Fruit fly (Drosophila melanogaster) whole organism, prepupa: ENCODE data around the gene yellow-k.

Source experiments
- Blimp-1 ChIP-seq: fragments of 200-800 bp; sonication (Bioruptor generic); optimal IDR thresholded peaks from 3 replicates; lab custom pipeline; 2017; ENCODE audit warnings: missing biosample characterization, missing genetic modification characterization, mild to moderate bottlenecking, moderate library complexity, missing genetic modification reagents
- CG11294 ChIP-seq: fragments of 200-800 bp; sonication (Bioruptor generic); IDR thresholded peaks from 2 replicates; pipeline ENCODE4 v1.3.6; 2022; ENCODE audit warnings: missing biosample characterization, missing genetic modification characterization
- CG11762 ChIP-seq: fragments of 200-800 bp; sonication (Bioruptor generic); optimal IDR thresholded peaks from 3 replicates; lab custom pipeline; 2016; ENCODE audit warnings: missing biosample characterization, missing genetic modification characterization; ENCODE audit not compliant: insufficient read depth
- CG11902 ChIP-seq: fragments of 200-800 bp; sonication (Bioruptor generic); optimal IDR thresholded peaks from 3 replicates; lab custom pipeline; 2016; ENCODE audit warnings: missing biosample characterization, missing genetic modification characterization
- CG15336 ChIP-seq: fragments of 200-800 bp; sonication (Bioruptor generic); IDR thresholded peaks from 2 replicates; pipeline ENCODE4 v1.3.6; 2022; ENCODE audit warnings: missing biosample characterization, missing genetic modification characterization
- CG3032 ChIP-seq: fragments of 200-800 bp; optimal IDR thresholded peaks from 2 replicates; lab custom pipeline; 2019; ENCODE audit warnings: missing biosample characterization, mild to moderate bottlenecking, missing genetic modification characterization, moderate library complexity
- CG31627 ChIP-seq: fragments of 200-800 bp; sonication (Bioruptor generic); optimal IDR thresholded peaks from 3 replicates; lab custom pipeline; 2016; ENCODE audit warnings: missing biosample characterization, missing genetic modification characterization
- CG34406 ChIP-seq: fragments of 200-800 bp; sonication (Bioruptor generic); optimal IDR thresholded peaks from 3 replicates; lab custom pipeline; 2016; ENCODE audit warnings: missing biosample characterization, missing genetic modification characterization
- CG3919 ChIP-seq: fragments of 200-800 bp; sonication (Bioruptor generic); optimal IDR thresholded peaks from 3 replicates; lab custom pipeline; 2016; ENCODE audit warnings: missing biosample characterization, missing genetic modification characterization
- CG4318 ChIP-seq: fragments of 200-800 bp; sonication (Bioruptor generic); optimal IDR thresholded peaks from 3 replicates; lab custom pipeline; 2017; ENCODE audit warnings: missing biosample characterization, mild to moderate bottlenecking, missing genetic modification characterization
- CG6163 ChIP-seq: fragments of 200-800 bp; sonication (Bioruptor generic); IDR thresholded peaks from 3 replicates; pipeline ENCODE4 v1.3.6; 2022; ENCODE audit warnings: missing biosample characterization, missing genetic modification characterization
- CG6276 ChIP-seq: fragments of 200-800 bp; sonication (Bioruptor generic); optimal IDR thresholded peaks from 2 replicates; lab custom pipeline; 2017; ENCODE audit warnings: missing biosample characterization, mild to moderate bottlenecking, missing genetic modification characterization
- CG6792 ChIP-seq: fragments of 200-800 bp; sonication (Bioruptor generic); optimal IDR thresholded peaks from 3 replicates; lab custom pipeline; 2016; ENCODE audit warnings: missing biosample characterization, missing genetic modification characterization
- CG6808 ChIP-seq: fragments of 200-800 bp; sonication (Bioruptor generic); optimal IDR thresholded peaks from 3 replicates; lab custom pipeline; 2017; ENCODE audit warnings: missing biosample characterization, missing genetic modification characterization, mild to moderate bottlenecking, moderate library complexity, missing genetic modification reagents
- CG6854 ChIP-seq: fragments of 200-800 bp; sonication (Bioruptor generic); optimal IDR thresholded peaks from 2 replicates; lab custom pipeline; 2017; ENCODE audit warnings: missing biosample characterization, mild to moderate bottlenecking, missing genetic modification characterization
- CG7368 ChIP-seq: fragments of 200-800 bp; sonication (Bioruptor generic); optimal IDR thresholded peaks from 3 replicates; lab custom pipeline; 2016; ENCODE audit warnings: missing biosample characterization, missing genetic modification characterization
- CG8119 ChIP-seq: fragments of 200-800 bp; sonication (Bioruptor generic); IDR thresholded peaks from 3 replicates; pipeline ENCODE4 v1.3.6; 2022; ENCODE audit warnings: missing biosample characterization, missing genetic modification characterization
- CG8319 ChIP-seq: fragments of 200-800 bp; sonication (Bioruptor generic); optimal IDR thresholded peaks from 3 replicates; lab custom pipeline; 2016; ENCODE audit warnings: missing biosample characterization, missing genetic modification characterization
- CG9139 ChIP-seq: fragments of 200-800 bp; sonication (Bioruptor generic); optimal IDR thresholded peaks from 3 replicates; lab custom pipeline; 2017; ENCODE audit warnings: missing biosample characterization, mild to moderate bottlenecking, missing genetic modification characterization
- Eip75B ChIP-seq: fragments of 200-800 bp; sonication (Bioruptor generic); optimal IDR thresholded peaks from 3 replicates; lab custom pipeline; 2016; ENCODE audit warnings: missing biosample characterization, missing genetic modification characterization
- Eip78C ChIP-seq: fragments of 200-800 bp; sonication (Bioruptor generic); peaks from one replicate; lab custom pipeline; 2016; ENCODE audit warnings: missing biosample characterization, missing genetic modification characterization
- Ets21C ChIP-seq: fragments of 200-800 bp; sonication (Bioruptor generic); optimal IDR thresholded peaks from 3 replicates; lab custom pipeline; 2016; ENCODE audit warnings: missing biosample characterization, missing genetic modification characterization
- Gug ChIP-seq: fragments of 200-800 bp; sonication (Bioruptor generic); IDR thresholded peaks from 2 replicates; pipeline ENCODE4 v1.3.6; 2022; ENCODE audit warnings: missing biosample characterization, missing genetic modification characterization
- Hr39 ChIP-seq: fragments of 200-800 bp; sonication (Bioruptor generic); optimal IDR thresholded peaks from 2 replicates; lab custom pipeline; 2016; ENCODE audit warnings: missing biosample characterization, missing genetic modification characterization
- Hr4 ChIP-seq: fragments of 200-800 bp; sonication (Bioruptor generic); optimal IDR thresholded peaks from 3 replicates; lab custom pipeline; 2016; ENCODE audit warnings: missing biosample characterization, missing genetic modification characterization
- Smox ChIP-seq: fragments of 200-800 bp; sonication (Bioruptor generic); optimal IDR thresholded peaks from 3 replicates; lab custom pipeline; 2016; ENCODE audit warnings: missing biosample characterization, missing genetic modification characterization
- Sox14 ChIP-seq: fragments of 200-800 bp; sonication (Bioruptor generic); optimal IDR thresholded peaks from 3 replicates; lab custom pipeline; 2016; ENCODE audit warnings: missing biosample characterization, missing genetic modification characterization
- Sox15 ChIP-seq: fragments of 200-800 bp; sonication (Bioruptor generic); optimal IDR thresholded peaks from 3 replicates; lab custom pipeline; 2016; ENCODE audit warnings: missing biosample characterization, missing genetic modification characterization
- acj6 ChIP-seq: fragments of 200-800 bp; sonication (Bioruptor generic); optimal IDR thresholded peaks from 3 replicates; lab custom pipeline; 2016; ENCODE audit warnings: missing biosample characterization, missing genetic modification characterization
- cyc ChIP-seq: fragments of 200-800 bp; sonication (Bioruptor generic); optimal IDR thresholded peaks from 3 replicates; lab custom pipeline; 2016; ENCODE audit warnings: missing biosample characterization, missing genetic modification characterization
- dac ChIP-seq: fragments of 200-800 bp; sonication (Bioruptor generic); optimal IDR thresholded peaks from 2 replicates; lab custom pipeline; 2017; ENCODE audit warnings: missing biosample characterization, mild to moderate bottlenecking, missing genetic modification characterization
- dsx ChIP-seq: fragments of 200-800 bp; optimal IDR thresholded peaks from 3 replicates; lab custom pipeline; 2019; ENCODE audit warnings: missing biosample characterization, mild to moderate bottlenecking, missing genetic modification characterization, moderate library complexity; ENCODE audit not compliant: poor library complexity, severe bottlenecking
- fd59A ChIP-seq: fragments of 200-800 bp; sonication (Bioruptor generic); optimal IDR thresholded peaks from 2 replicates; lab custom pipeline; 2017; ENCODE audit warnings: missing biosample characterization, mild to moderate bottlenecking, missing genetic modification characterization, missing genetic modification reagents
- fd85E ChIP-seq: fragments of 200-800 bp; sonication (Bioruptor generic); optimal IDR thresholded peaks from 3 replicates; lab custom pipeline; 2016; ENCODE audit warnings: missing biosample characterization, missing genetic modification characterization
- fkh ChIP-seq: fragments of 200-800 bp; sonication (Bioruptor generic); optimal IDR thresholded peaks from 3 replicates; lab custom pipeline; 2017; ENCODE audit warnings: missing biosample characterization, mild to moderate bottlenecking, missing genetic modification characterization, moderate library complexity
- lz ChIP-seq: fragments of 200-800 bp; sonication (Bioruptor generic); optimal IDR thresholded peaks from 3 replicates; lab custom pipeline; 2016; ENCODE audit warnings: missing biosample characterization, missing genetic modification characterization
- pdm3 ChIP-seq: fragments of 200-800 bp; sonication (Bioruptor generic); optimal IDR thresholded peaks from 3 replicates; lab custom pipeline; 2016; ENCODE audit warnings: missing biosample characterization, missing genetic modification characterization
- svp ChIP-seq: fragments of 200-800 bp; sonication (Bioruptor generic); peaks from one replicate; lab custom pipeline; 2016; ENCODE audit warnings: missing biosample characterization, missing genetic modification characterization
- vri ChIP-seq: fragments of 200-800 bp; sonication (Bioruptor generic); optimal IDR thresholded peaks from 3 replicates; lab custom pipeline; 2016; ENCODE audit warnings: missing biosample characterization, mild to moderate bottlenecking, missing genetic modification characterization

Gene yellow-k

dm6 chr3L:15563058-15563850 is 42.8 kb downstream of the yellow-k start, which contains the start of the genes CG7739 and SCCRO (continued):
- TF ChIP-seq CG7368 (GFP tag; lab: Kevin White, UChicago) = no peak
- peak; percentile 59 for TF ChIP-seq CG3032 (tag; lab: Kevin White, UChicago)
- no peak for TF ChIP-seq CG11762 (GFP tag; lab: Kevin White, UChicago)
- no peak for TF ChIP-seq CG6792 (GFP tag; lab: Kevin White, UChicago)
- peak; percentile 17 for TF ChIP-seq lz (GFP tag; lab: Kevin White, UChicago)
- no peak for TF ChIP-seq pdm3
- TF ChIP-seq fd85E = no peak
- TF ChIP-seq Sox15 (GFP tag; lab: Kevin White, UChicago) = no peak
- TF ChIP-seq CG6808 = no peak
- TF ChIP-seq vri (GFP tag; lab: Kevin White, UChicago) = peak; percentile 44
- 0 out of 2 replicates have a peak, but pooled peaks have one; percentile 37 for TF ChIP-seq CG11294 (GFP tag; lab: Robert Waterston, UW)
- peak; percentile 51; the same call in 1 of the 2 replicates for TF ChIP-seq CG15336 (GFP tag; lab: Robert Waterston, UW)
- TF ChIP-seq Hr4 (GFP tag; lab: Kevin White, UChicago) = peak; percentile 30
- TF ChIP-seq dac = no peak
- no peak for TF ChIP-seq fd59A (GFP tag; lab: Kevin White, UChicago)
- TF ChIP-seq CG34406 (GFP tag; lab: Kevin White, UChicago) = peak; percentile 32
- peak; percentile 63 for TF ChIP-seq Gug (GFP tag; lab: Robert Waterston, UW)
- peak; percentile 71 for TF ChIP-seq svp (GFP tag; lab: Kevin White, UChicago)
- no peak for TF ChIP-seq Smox (GFP tag; lab: Kevin White, UChicago)
- no peak for TF ChIP-seq CG8319 (GFP tag; lab: Kevin White, UChicago)
- TF ChIP-seq Ets21C (GFP tag; lab: Kevin White, UChicago) = no peak
- TF ChIP-seq fkh (GFP tag; lab: Kevin White, UChicago) = peak; percentile 42
- TF ChIP-seq CG4318 (GFP tag; lab: Kevin White, UChicago) = no peak
- peak; percentile 33 for TF ChIP-seq acj6 (GFP tag; lab: Kevin White, UChicago)
- TF ChIP-seq CG31627 (GFP tag; lab: Kevin White, UChicago) = peak; percentile 38
- peak; percentile 51; the same call in 2 of the 3 replicates for TF ChIP-seq CG6163 (GFP tag; lab: Robert Waterston, UW)
- TF ChIP-seq CG6854 (GFP tag; lab: Kevin White, UChicago) = no peak
- peak; percentile 23 for TF ChIP-seq cyc (GFP tag; lab: Kevin White, UChicago)
- peak; percentile 25 for TF ChIP-seq Sox14 (GFP tag; lab: Kevin White, UChicago)
- peak; percentile 11 for TF ChIP-seq Hr39 (GFP tag; lab: Kevin White, UChicago)
- TF ChIP-seq CG11902 (GFP tag; lab: Kevin White, UChicago) = no peak
- TF ChIP-seq CG9139 (GFP tag; lab: Kevin White, UChicago) = no peak
- TF ChIP-seq Eip78C (GFP tag; lab: Kevin White, UChicago) = peak; percentile 65
- no peak for TF ChIP-seq dsx (GFP tag; lab: Kevin White, UChicago)
- TF ChIP-seq Blimp-1 (GFP tag; lab: Kevin White, UChicago) = no peak
- TF ChIP-seq CG8119 (GFP tag; lab: Robert Waterston, UW) = peak; percentile 57; the same call in 2 of the 3 replicates
- TF ChIP-seq, all 60 proteins: peak for 30

- TF ChIP-seq CG3919 (no peak), Eip75B (GFP tag; lab: Kevin White, UChicago) (no peak), CG9139 (GFP tag; lab: Kevin White, UChicago) (no peak), CG6276 (no peak), CG8319 (GFP tag; lab: Kevin White, UChicago) (no peak), Hr39 (GFP tag; lab: Kevin White, UChicago) (no peak)
Measured at dm6 chr3L:15563851-15564106, 43.4 kb downstream of the yellow-k start.
